Worm (Caenorhabditis elegans): ENCODE measurements around the gene K02D10.1.

Gene K02D10.1

DNA sequence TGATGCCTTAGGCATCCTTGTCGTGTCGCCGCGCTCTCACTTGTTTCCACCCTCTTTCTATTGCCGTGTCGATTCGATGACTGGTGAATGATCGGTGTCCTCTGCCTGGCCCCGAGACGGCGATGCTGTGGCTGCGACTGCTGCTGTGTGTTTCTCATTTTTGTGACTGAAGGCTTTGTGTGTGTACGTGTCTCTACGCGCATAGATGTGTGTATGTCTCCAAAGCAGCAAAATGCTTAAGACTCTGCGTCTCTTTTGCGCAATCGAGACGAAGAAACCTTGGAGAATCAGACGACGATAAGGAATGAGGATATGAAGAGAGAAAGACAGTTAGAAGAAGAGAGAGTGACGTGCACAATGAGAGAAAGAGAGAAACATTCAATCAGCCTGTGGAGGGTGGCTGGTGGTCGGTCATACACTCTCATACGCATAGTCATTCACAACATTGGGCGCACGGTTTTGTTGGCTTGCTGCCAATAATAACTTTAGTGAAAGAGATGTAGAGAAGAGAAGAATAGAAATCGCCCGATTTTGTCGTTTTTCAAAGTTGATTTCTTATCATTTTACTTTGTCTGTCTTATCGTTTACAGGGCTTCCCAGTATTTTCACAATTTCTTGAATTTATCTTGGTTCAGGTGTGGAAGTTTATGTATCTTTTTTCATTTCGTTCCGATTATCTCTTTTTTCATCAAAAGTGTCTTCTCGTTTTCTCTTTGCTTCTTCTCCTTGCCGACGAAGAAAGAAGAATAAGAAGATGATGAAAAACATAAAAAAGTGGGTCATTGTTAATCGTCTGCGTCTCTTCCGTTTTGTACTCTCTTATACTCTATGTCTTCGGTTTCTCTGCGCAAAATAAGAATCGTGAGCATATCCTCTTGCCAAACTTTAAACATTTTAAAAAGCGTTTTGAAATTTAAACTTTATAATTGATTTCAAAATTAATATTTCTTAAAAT, 32.8 kb downstream of the K02D10.1 start:
- TF ChIP-seq chd-7 (tag; optimal IDR thresholded peaks at IDR 0.05) = peak; percentile 94
- 0 out of 2 replicates have a peak, but pooled peaks have one; percentile 23 for TF ChIP-seq bed-2 (GFP tag; IDR thresholded peaks at IDR 0.05)
- TF ChIP-seq repo-1 (tag; optimal IDR thresholded peaks at IDR 0.05) = peak; percentile 46
- TF ChIP-seq snpc-3.4 (tag; optimal IDR thresholded peaks at IDR 0.05) = peak; percentile 53
- peak; percentile 98 for TF ChIP-seq atf-7 (tag; optimal IDR thresholded peaks at IDR 0.05)
- no peak for TF ChIP-seq F57A8.1 (GFP tag; optimal IDR thresholded peaks at IDR 0.05)
- peak; percentile 73 for TF ChIP-seq gei-17 (GFP tag; optimal IDR thresholded peaks at IDR 0.05)
- 0 out of 2 replicates have a peak, but pooled peaks have one; percentile 72 for TF ChIP-seq Y53G8AR.9 (GFP tag; conservative IDR thresholded peaks at IDR 0.05)
- TF ChIP-seq ccch-3 (GFP tag; optimal IDR thresholded peaks at IDR 0.05) = no peak
- TF ChIP-seq ztf-6 (GFP tag; IDR thresholded peaks at IDR 0.05) = no peak
- TF ChIP-seq K12H6.12 (tag; optimal IDR thresholded peaks at IDR 0.05) = peak; percentile 98
- peak; percentile 49; the same call in 1 of the 2 replicates for TF ChIP-seq lir-1 (GFP tag; conservative IDR thresholded peaks at IDR 0.05)
- TF ChIP-seq ceh-27 (GFP tag; optimal IDR thresholded peaks at IDR 0.05) = peak; percentile 90
- TF ChIP-seq Y53F4B.3 (GFP tag; IDR thresholded peaks at IDR 0.05) = no peak
- TF ChIP-seq ztf-22 (GFP tag; optimal IDR thresholded peaks at IDR 0.05) = peak; percentile 96
- no peak for TF ChIP-seq attf-6 (GFP tag; IDR thresholded peaks at IDR 0.05)
- TF ChIP-seq lsy-27 (tag; optimal IDR thresholded peaks at IDR 0.05; ENCODE audit: borderline replicate concordance, insufficient read depth) = no peak
- peak; percentile 87 to 92 for TF ChIP-seq let-607 (tag; optimal IDR thresholded peaks at IDR 0.05)
- peak; percentile 79 for TF ChIP-seq pbrm-1 (GFP tag; IDR thresholded peaks at IDR 0.05)
- TF ChIP-seq ceh-100 (GFP tag; IDR thresholded peaks at IDR 0.05) = peak; percentile 37; the same call in 1 of the 2 replicates
- 0 out of 2 replicates have a peak, but pooled peaks have one; percentile 56 for TF ChIP-seq lag-1 (GFP tag; IDR thresholded peaks at IDR 0.05)
- TF ChIP-seq die-1 (tag; optimal IDR thresholded peaks at IDR 0.05) = peak; percentile 4
- peak; percentile 57 for TF ChIP-seq snpc-1.1 (tag; optimal IDR thresholded peaks at IDR 0.05; ENCODE audit: insufficient read depth)
- TF ChIP-seq aptf-2 (GFP tag; conservative IDR thresholded peaks at IDR 0.05) = no peak
- TF ChIP-seq mcd-1 (GFP tag; IDR thresholded peaks at IDR 0.05) = peak; percentile 69
- TF ChIP-seq nhr-80 (tag; optimal IDR thresholded peaks at IDR 0.05) = peak; percentile 99
- no peak for TF ChIP-seq xnd-1 (tag; optimal IDR thresholded peaks at IDR 0.05)
- TF ChIP-seq nhr-90 (tag; optimal IDR thresholded peaks at IDR 0.05) = peak; percentile 85
- TF ChIP-seq cebp-1 (GFP tag; IDR thresholded peaks at IDR 0.05) = no peak
- TF ChIP-seq cebp-1 (tag; optimal IDR thresholded peaks at IDR 0.05) = peak; percentile 92
- TF ChIP-seq ztf-25 (GFP tag; IDR thresholded peaks at IDR 0.05) = no peak
- TF ChIP-seq ztf-3 (GFP tag; optimal IDR thresholded peaks at IDR 0.05) = peak; percentile 83
- TF ChIP-seq snpc-1.3 (tag; optimal IDR thresholded peaks at IDR 0.05; ENCODE audit: insufficient read depth) = peak; percentile 48
- no peak for TF ChIP-seq T26A5.8 (tag; optimal IDR thresholded peaks at IDR 0.05)
- peak; percentile 35; the same call in 1 of the 2 replicates for TF ChIP-seq ekl-4 (GFP tag; IDR thresholded peaks at IDR 0.05)
- TF ChIP-seq attf-3 (GFP tag; conservative IDR thresholded peaks at IDR 0.05) = peak; percentile 17; the same call in 1 of the 2 replicates
- TF ChIP-seq attf-5 (GFP tag; optimal IDR thresholded peaks at IDR 0.05) = peak; percentile 97
- peak; percentile 78 for TF ChIP-seq ets-4 (GFP tag; optimal IDR thresholded peaks at IDR 0.05)
- peak; percentile 33; the same call in 1 of the 2 replicates for TF ChIP-seq rcor-1 (GFP tag; IDR thresholded peaks at IDR 0.05)
- TF ChIP-seq lin-40 (tag; optimal IDR thresholded peaks at IDR 0.05) = peak; percentile 96
- no peak for TF ChIP-seq F37B4.10 (GFP tag; IDR thresholded peaks at IDR 0.05)
- TF ChIP-seq unc-130 (GFP tag; optimal IDR thresholded peaks at IDR 0.05) = no peak
- no peak for TF ChIP-seq C17E4.6 (GFP tag; IDR thresholded peaks at IDR 0.05)
- peak; percentile 91 for TF ChIP-seq hmg-1.2 (GFP tag; IDR thresholded peaks at IDR 0.05)

Measured in whole organism, young adult.